Fruit fly (Drosophila melanogaster) whole organism, embryonic: ENCODE measurements around the gene Eip75B.

Experiments
- BtbVII ChIP-seq: fragments of 200-800 bp; sonication (Bioruptor generic); optimal IDR thresholded peaks from 3 replicates; lab custom pipeline; 2017; ENCODE audit warnings: missing biosample characterization, mild to moderate bottlenecking, missing genetic modification characterization
- CG10543 ChIP-seq: fragments of 200-800 bp; sonication (Bioruptor generic); optimal IDR thresholded peaks from 3 replicates; lab custom pipeline; 2017; ENCODE audit warnings: missing biosample characterization, mild to moderate bottlenecking, missing genetic modification characterization, moderate library complexity
- CG11695 ChIP-seq: fragments of 200-800 bp; sonication (Bioruptor generic); IDR thresholded peaks from 3 replicates; pipeline ENCODE4 v1.3.6; 2022; ENCODE audit warnings: missing biosample characterization, missing genetic modification characterization
- CG12744 ChIP-seq: fragments of 200-800 bp; sonication (Bioruptor generic); optimal IDR thresholded peaks from 2 replicates; lab custom pipeline; 2016; ENCODE audit warnings: missing biosample characterization, missing genetic modification characterization
- CG13894 ChIP-seq: fragments of 200-800 bp; sonication (Bioruptor generic); optimal IDR thresholded peaks from 3 replicates; lab custom pipeline; 2018; ENCODE audit warnings: missing biosample characterization, mild to moderate bottlenecking, missing genetic modification characterization, moderate library complexity
- CG15073 ChIP-seq: fragments of 200-800 bp; sonication (Bioruptor generic); optimal IDR thresholded peaks from 2 replicates; lab custom pipeline; 2016; ENCODE audit warnings: missing biosample characterization, missing genetic modification characterization
- CG15514 ChIP-seq: fragments of 200-800 bp; sonication (Bioruptor generic); optimal IDR thresholded peaks from 3 replicates; lab custom pipeline; 2017; ENCODE audit warnings: missing biosample characterization, missing genetic modification characterization, mild to moderate bottlenecking, moderate library complexity, missing genetic modification reagents
- CG15601 ChIP-seq: fragments of 200-800 bp; sonication (Bioruptor generic); optimal IDR thresholded peaks from 3 replicates; lab custom pipeline; 2019; ENCODE audit warnings: missing biosample characterization, mild to moderate bottlenecking, missing genetic modification characterization, moderate library complexity
- CG1647 ChIP-seq: fragments of 200-800 bp; sonication (Bioruptor generic); optimal IDR thresholded peaks from 3 replicates; lab custom pipeline; 2016; ENCODE audit warnings: missing biosample characterization, missing genetic modification characterization
- CG2129 ChIP-seq: fragments of 200-800 bp; sonication (Bioruptor generic); IDR thresholded peaks from 2 replicates; pipeline ENCODE4 v1.3.6; 2022; ENCODE audit warnings: missing biosample characterization, missing genetic modification characterization; ENCODE audit not compliant: partially characterized antibody
- CG30403 ChIP-seq: fragments of 200-800 bp; sonication (Bioruptor generic); optimal IDR thresholded peaks from 3 replicates; lab custom pipeline; 2016; ENCODE audit warnings: missing biosample characterization, missing genetic modification characterization
- CG3281 ChIP-seq: fragments of 200-800 bp; sonication (Bioruptor generic); optimal IDR thresholded peaks from 3 replicates; lab custom pipeline; 2017; ENCODE audit warnings: missing biosample characterization, mild to moderate bottlenecking, missing genetic modification characterization
- CG5180 ChIP-seq: fragments of 200-800 bp; sonication (Bioruptor generic); optimal IDR thresholded peaks from 3 replicates; lab custom pipeline; 2017; ENCODE audit warnings: missing biosample characterization, missing genetic modification characterization, mild to moderate bottlenecking, moderate library complexity, missing genetic modification reagents
- CG6791 ChIP-seq: fragments of 200-800 bp; sonication (Bioruptor generic); IDR thresholded peaks from 3 replicates; pipeline ENCODE4 v1.3.6; 2022; ENCODE audit warnings: missing biosample characterization, missing genetic modification characterization; ENCODE audit not compliant: partially characterized antibody
- CG7839 ChIP-seq: fragments of 200-800 bp; sonication (Bioruptor generic); optimal IDR thresholded peaks from 3 replicates; lab custom pipeline; 2018; ENCODE audit warnings: missing biosample characterization, mild to moderate bottlenecking, missing genetic modification characterization, moderate library complexity
- CG9817 ChIP-seq: fragments of 200-800 bp; sonication (Bioruptor generic); optimal IDR thresholded peaks from 2 replicates; lab custom pipeline; 2018; ENCODE audit warnings: missing biosample characterization, mild to moderate bottlenecking, missing genetic modification characterization, moderate library complexity
- Dad ChIP-seq: fragments of 200-800 bp; sonication (Bioruptor generic); optimal IDR thresholded peaks from 3 replicates; lab custom pipeline; 2016; ENCODE audit warnings: missing biosample characterization, missing genetic modification characterization
- Dfd ChIP-seq, 2 experiments: fragments of >200 bp; optimal IDR thresholded peaks; 2 replicates each; lab custom pipeline; 2017; ENCODE audit warnings: missing biosample characterization in 2 of 2, missing genetic modification characterization in 2 of 2
- Dll ChIP-seq: fragments of 200-800 bp; sonication (Bioruptor generic); IDR thresholded peaks from 4 replicates; pipeline ENCODE4 v1.3.6; 2022; ENCODE audit warnings: missing biosample characterization, missing genetic modification characterization; ENCODE audit not compliant: partially characterized antibody
- Eip74EF ChIP-seq, 2 experiments: fragments of 200-800 bp in 1 of 2; fragments of >200 bp in 1 of 2; sonication (Bioruptor generic) in 1 of 2; optimal IDR thresholded peaks; 2 replicates each; lab custom pipeline; 2017 to 2019; ENCODE audit warnings: missing biosample characterization in 2 of 2, missing genetic modification characterization in 2 of 2, mild to moderate bottlenecking in 1 of 2, moderate library complexity in 1 of 2
- HmgZ ChIP-seq: fragments of 200-800 bp; sonication (Bioruptor generic); optimal IDR thresholded peaks from 2 replicates; lab custom pipeline; 2018; ENCODE audit warnings: missing biosample characterization, mild to moderate bottlenecking, missing genetic modification characterization
- Hr3 ChIP-seq: fragments of 200-800 bp; sonication (Bioruptor generic); optimal IDR thresholded peaks from 3 replicates; lab custom pipeline; 2016; ENCODE audit warnings: missing biosample characterization, missing genetic modification characterization
- MTF-1 ChIP-seq: fragments of 200-800 bp; sonication (Bioruptor generic); optimal IDR thresholded peaks from 2 replicates; lab custom pipeline; 2018; ENCODE audit warnings: missing biosample characterization, mild to moderate bottlenecking, missing genetic modification characterization, borderline replicate concordance
- Mad ChIP-seq: fragments of 200-800 bp; sonication (Bioruptor generic); optimal IDR thresholded peaks from 2 replicates; lab custom pipeline; 2016; ENCODE audit warnings: missing biosample characterization, missing genetic modification characterization
- NFAT ChIP-seq: fragments of 200-800 bp; sonication (Bioruptor generic); IDR thresholded peaks from 2 replicates; pipeline ENCODE4 v1.3.6; 2022; ENCODE audit warnings: missing biosample characterization, missing genetic modification characterization
- Nf-YC ChIP-seq: fragments of 200-800 bp; optimal IDR thresholded peaks from 3 replicates; lab custom pipeline; 2019; ENCODE audit warnings: missing biosample characterization, mild to moderate bottlenecking, missing genetic modification characterization, moderate library complexity
- PHDP ChIP-seq: fragments of 200-800 bp; sonication (Bioruptor generic); optimal IDR thresholded peaks from 3 replicates; lab custom pipeline; 2018; ENCODE audit warnings: missing biosample characterization, mild to moderate bottlenecking, missing genetic modification characterization, moderate library complexity
- Poxn ChIP-seq: fragments of 200-800 bp; sonication (Bioruptor generic); IDR thresholded peaks from 2 replicates; pipeline ENCODE4 v1.3.6; 2022; ENCODE audit warnings: missing biosample characterization, missing genetic modification characterization
- Scr ChIP-seq: fragments of 200-800 bp; sonication (Bioruptor generic); IDR thresholded peaks from 2 replicates; pipeline ENCODE4 v1.3.6; 2022; ENCODE audit warnings: missing biosample characterization, missing genetic modification characterization; ENCODE audit not compliant: partially characterized antibody
- TFAM ChIP-seq: fragments of 200-800 bp; sonication (Bioruptor generic); optimal IDR thresholded peaks from 2 replicates; lab custom pipeline; 2017; ENCODE audit warnings: missing biosample characterization, missing genetic modification characterization, inconsistent platforms
- amos ChIP-seq: fragments of 200-800 bp; sonication (Bioruptor generic); IDR thresholded peaks from 2 replicates; pipeline ENCODE4 v1.3.6; 2022; ENCODE audit warnings: missing biosample characterization, missing genetic modification characterization; ENCODE audit not compliant: partially characterized antibody
- ara ChIP-seq: fragments of 200-800 bp; sonication (Bioruptor generic); IDR thresholded peaks from 2 replicates; pipeline ENCODE4 v1.3.6; 2022; ENCODE audit warnings: missing biosample characterization, missing genetic modification characterization
- gcm ChIP-seq: fragments of 200-800 bp; sonication (Bioruptor generic); optimal IDR thresholded peaks from 2 replicates; lab custom pipeline; 2019; ENCODE audit warnings: missing biosample characterization, mild to moderate bottlenecking, missing genetic modification characterization, moderate library complexity
- grn ChIP-seq: fragments of 200-800 bp; sonication (Bioruptor generic); optimal IDR thresholded peaks from 3 replicates; lab custom pipeline; 2017; ENCODE audit warnings: missing biosample characterization, missing genetic modification characterization
- inv ChIP-seq: fragments of 200-800 bp; sonication (Bioruptor generic); IDR thresholded peaks from 2 replicates; pipeline ENCODE4 v1.3.6; 2022; ENCODE audit warnings: missing biosample characterization, missing genetic modification characterization; ENCODE audit not compliant: partially characterized antibody
- jing ChIP-seq: fragments of 200-800 bp; sonication (Bioruptor generic); optimal IDR thresholded peaks from 2 replicates; lab custom pipeline; 2018; ENCODE audit warnings: missing biosample characterization, mild to moderate bottlenecking, missing genetic modification characterization
- kah ChIP-seq: fragments of 200-800 bp; sonication (Bioruptor generic); optimal IDR thresholded peaks from 2 replicates; lab custom pipeline; 2018; ENCODE audit warnings: missing biosample characterization, mild to moderate bottlenecking, missing genetic modification characterization
- lov ChIP-seq, 2 experiments: fragments of 200-800 bp in 1 of 2; fragments of >200 bp in 1 of 2; sonication (Bioruptor generic) in 1 of 2; IDR thresholded peaks in 1 of 2; optimal IDR thresholded peaks in 1 of 2; 2 replicates in 1 of 2; 3 replicates in 1 of 2; pipeline versions ENCODE4 v1.3.6 to Lab custom; 2017 to 2022; ENCODE audit warnings: missing biosample characterization in 1 of 2, missing genetic modification characterization in 1 of 2
- mld ChIP-seq: fragments of 200-800 bp; sonication (Bioruptor generic); IDR thresholded peaks from 3 replicates; pipeline ENCODE4 v1.3.6; 2022; ENCODE audit warnings: missing biosample characterization, missing genetic modification characterization; ENCODE audit not compliant: partially characterized antibody
- nau ChIP-seq: fragments of 200-800 bp; sonication (Bioruptor generic); optimal IDR thresholded peaks from 3 replicates; lab custom pipeline; 2017; ENCODE audit warnings: missing biosample characterization, mild to moderate bottlenecking, missing genetic modification characterization, missing genetic modification reagents
- p53 ChIP-seq: fragments of 200-800 bp; sonication (Bioruptor generic); optimal IDR thresholded peaks from 2 replicates; lab custom pipeline; 2016; ENCODE audit warnings: missing biosample characterization, missing genetic modification characterization
- sd ChIP-seq: fragments of 200-800 bp; sonication (Bioruptor generic); optimal IDR thresholded peaks from 3 replicates; lab custom pipeline; 2018; ENCODE audit warnings: missing biosample characterization, mild to moderate bottlenecking, missing genetic modification characterization, moderate library complexity
- sens-2 ChIP-seq: fragments of 200-800 bp; sonication (Bioruptor generic); IDR thresholded peaks from 2 replicates; pipeline ENCODE4 v1.3.6; 2022; ENCODE audit warnings: missing biosample characterization, missing genetic modification characterization
- seq ChIP-seq: fragments of 200-800 bp; sonication (Bioruptor generic); IDR thresholded peaks from 2 replicates; pipeline ENCODE4 v1.3.6; 2022; ENCODE audit warnings: missing biosample characterization, missing genetic modification characterization
- tna ChIP-seq: fragments of 200-800 bp; sonication (Bioruptor generic); IDR thresholded peaks from 2 replicates; pipeline ENCODE4 v1.3.6; 2022; ENCODE audit warnings: missing biosample characterization, missing genetic modification characterization; ENCODE audit not compliant: partially characterized antibody
- tx ChIP-seq: fragments of 200-800 bp; sonication (Bioruptor generic); optimal IDR thresholded peaks from 2 replicates; lab custom pipeline; 2016; ENCODE audit warnings: missing biosample characterization, missing genetic modification characterization

Eip75B gene

dm6 chr3L:17971067-17971772, 93.3 kb downstream of the Eip75B start (continued):
- peak; percentile 27 for TF ChIP-seq CG3281 (GFP tag; lab: Kevin White, UChicago)
- peak; percentile 61 for TF ChIP-seq Nf-YC (tag; lab: Kevin White, UChicago)
- TF ChIP-seq p53 (GFP tag; lab: Kevin White, UChicago) = no peak
- peak; percentile 80 for TF ChIP-seq CG5180 (GFP tag; lab: Kevin White, UChicago)
- no peak for TF ChIP-seq Dll (GFP tag; lab: Robert Waterston, UW)
- TF ChIP-seq Dad (GFP tag; lab: Kevin White, UChicago) = no peak
- no peak for TF ChIP-seq Dfd (GFP tag; optimal IDR thresholded peaks at IDR 0.05; lab: Kevin White, UChicago)
- TF ChIP-seq TFAM (GFP tag; lab: Kevin White, UChicago) = no peak
- TF ChIP-seq sd (tag; lab: Kevin White, UChicago) = peak; percentile 73
- TF ChIP-seq MTF-1 (GFP tag; lab: Kevin White, UChicago) = peak; percentile 63
- TF ChIP-seq CG11695 (GFP tag; lab: Robert Waterston, UW) = peak; percentile 20; the same call in 1 of the 3 replicates
- peak in 1 of 2 experiments; percentile 27 for TF ChIP-seq Eip74EF (GFP tag; optimal IDR thresholded peaks at IDR 0.05; lab: Kevin White, UChicago)
- peak; percentile 40 for TF ChIP-seq ara (GFP tag; lab: Robert Waterston, UW)
- no peak for TF ChIP-seq CG12744 (GFP tag; lab: Kevin White, UChicago)
- no peak for TF ChIP-seq Poxn (GFP tag; lab: Robert Waterston, UW)
- no peak for TF ChIP-seq CG1647 (GFP tag; lab: Kevin White, UChicago)
- no peak for TF ChIP-seq CG2129 (GFP tag; lab: Robert Waterston, UW)
- peak; percentile 65 for TF ChIP-seq jing
- peak; percentile 31; the same call in 1 of the 2 replicates for TF ChIP-seq amos (GFP tag; lab: Robert Waterston, UW)
- TF ChIP-seq CG15514 (GFP tag; lab: Kevin White, UChicago) = peak; percentile 44
- peak; percentile 93 for TF ChIP-seq CG10543 (GFP tag; lab: Kevin White, UChicago)
- TF ChIP-seq PHDP = peak; percentile 50
- TF ChIP-seq tx = no peak
- peak; percentile 9; the same call in 1 of the 2 replicates for TF ChIP-seq seq (GFP tag; lab: Robert Waterston, UW)
- TF ChIP-seq CG7839 = peak; percentile 12
- TF ChIP-seq grn (GFP tag; lab: Kevin White, UChicago) = peak; percentile 99
- 0 out of 2 replicates have a peak, but pooled peaks have one; percentile 44 for TF ChIP-seq NFAT (GFP tag; lab: Robert Waterston, UW)
- TF ChIP-seq gcm (GFP tag; lab: Kevin White, UChicago) = peak; percentile 26
- TF ChIP-seq inv (GFP tag; lab: Robert Waterston, UW) = peak; percentile 34
- no peak for TF ChIP-seq CG9817 (tag; lab: Kevin White, UChicago)
- peak; percentile 63; the same call in 1 of the 2 replicates for TF ChIP-seq tna
- TF ChIP-seq mld (GFP tag; lab: Robert Waterston, UW) = 0 out of 3 replicates have a peak, but pooled peaks have one; percentile 55
- no peak for TF ChIP-seq lov (optimal IDR thresholded peaks at IDR 0.05; lab: Kevin White, UChicago)
- TF ChIP-seq lov (GFP tag; IDR thresholded peaks at IDR 0.05; lab: Robert Waterston, UW) = 0 out of 3 replicates have a peak, but pooled peaks have one; percentile 54
- peak; percentile 46 for TF ChIP-seq nau (GFP tag; lab: Kevin White, UChicago)
- TF ChIP-seq BtbVII (GFP tag; lab: Kevin White, UChicago) = peak; percentile 59
- no peak for TF ChIP-seq CG30403 (GFP tag; lab: Kevin White, UChicago)
- TF ChIP-seq kah = peak; percentile 69
- TF ChIP-seq Scr (GFP tag; lab: Robert Waterston, UW) = 0 out of 2 replicates have a peak, but pooled peaks have one; percentile 19
- peak; percentile 46 for TF ChIP-seq Hr3 (GFP tag; lab: Kevin White, UChicago)
- peak; percentile 6 for TF ChIP-seq CG15601
- peak; percentile 66; the same call in 1 of the 2 replicates for TF ChIP-seq sens-2 (GFP tag; lab: Robert Waterston, UW)
- no peak for TF ChIP-seq CG15073 (GFP tag; lab: Kevin White, UChicago)
- 0 out of 3 replicates have a peak, but pooled peaks have one; percentile 18 for TF ChIP-seq CG6791 (GFP tag; lab: Robert Waterston, UW)
- TF ChIP-seq CG13894 = peak; percentile 79
- TF ChIP-seq Mad (GFP tag; lab: Kevin White, UChicago) = peak; percentile 10
- peak; percentile 72 for TF ChIP-seq HmgZ (tag; lab: Kevin White, UChicago)
